Fruit fly (Drosophila melanogaster) whole organism, prepupa: Measurements from ENCODE around the gene Vsp37A.

Experiments used
- Blimp-1 ChIP-seq: fragments of 200-800 bp; sonication (Bioruptor generic); optimal IDR thresholded peaks from 3 replicates; lab custom pipeline; 2017; ENCODE audit warnings: missing biosample characterization, missing genetic modification characterization, mild to moderate bottlenecking, moderate library complexity, missing genetic modification reagents
- CG10631 ChIP-seq: fragments of 200-800 bp; sonication (Bioruptor generic); optimal IDR thresholded peaks from 2 replicates; lab custom pipeline; 2016; ENCODE audit warnings: missing biosample characterization, missing genetic modification characterization
- CG10669 ChIP-seq: fragments of 200-800 bp; sonication (Bioruptor generic); optimal IDR thresholded peaks from 3 replicates; lab custom pipeline; 2018; ENCODE audit warnings: missing biosample characterization, mild to moderate bottlenecking, missing genetic modification characterization, moderate library complexity
- CG11762 ChIP-seq: fragments of 200-800 bp; sonication (Bioruptor generic); optimal IDR thresholded peaks from 3 replicates; lab custom pipeline; 2016; ENCODE audit warnings: missing biosample characterization, missing genetic modification characterization; ENCODE audit not compliant: insufficient read depth
- CG11902 ChIP-seq: fragments of 200-800 bp; sonication (Bioruptor generic); optimal IDR thresholded peaks from 3 replicates; lab custom pipeline; 2016; ENCODE audit warnings: missing biosample characterization, missing genetic modification characterization
- CG1621 ChIP-seq: fragments of 200-800 bp; sonication (Bioruptor generic); optimal IDR thresholded peaks from 3 replicates; lab custom pipeline; 2018; ENCODE audit warnings: missing biosample characterization, mild to moderate bottlenecking, missing genetic modification characterization
- CG16779 ChIP-seq: fragments of 200-800 bp; sonication (Bioruptor generic); optimal IDR thresholded peaks from 3 replicates; lab custom pipeline; 2017; ENCODE audit warnings: missing biosample characterization, mild to moderate bottlenecking, missing genetic modification characterization
- CG3032 ChIP-seq: fragments of 200-800 bp; optimal IDR thresholded peaks from 2 replicates; lab custom pipeline; 2019; ENCODE audit warnings: missing biosample characterization, mild to moderate bottlenecking, missing genetic modification characterization, moderate library complexity
- CG31627 ChIP-seq: fragments of 200-800 bp; sonication (Bioruptor generic); optimal IDR thresholded peaks from 3 replicates; lab custom pipeline; 2016; ENCODE audit warnings: missing biosample characterization, missing genetic modification characterization
- CG34406 ChIP-seq: fragments of 200-800 bp; sonication (Bioruptor generic); optimal IDR thresholded peaks from 3 replicates; lab custom pipeline; 2016; ENCODE audit warnings: missing biosample characterization, missing genetic modification characterization
- CG3919 ChIP-seq: fragments of 200-800 bp; sonication (Bioruptor generic); optimal IDR thresholded peaks from 3 replicates; lab custom pipeline; 2016; ENCODE audit warnings: missing biosample characterization, missing genetic modification characterization
- CG4318 ChIP-seq: fragments of 200-800 bp; sonication (Bioruptor generic); optimal IDR thresholded peaks from 3 replicates; lab custom pipeline; 2017; ENCODE audit warnings: missing biosample characterization, mild to moderate bottlenecking, missing genetic modification characterization
- CG6163 ChIP-seq: fragments of 200-800 bp; sonication (Bioruptor generic); IDR thresholded peaks from 3 replicates; pipeline ENCODE4 v1.3.6; 2022; ENCODE audit warnings: missing biosample characterization, missing genetic modification characterization
- CG6792 ChIP-seq: fragments of 200-800 bp; sonication (Bioruptor generic); optimal IDR thresholded peaks from 3 replicates; lab custom pipeline; 2016; ENCODE audit warnings: missing biosample characterization, missing genetic modification characterization
- CG6854 ChIP-seq: fragments of 200-800 bp; sonication (Bioruptor generic); optimal IDR thresholded peaks from 2 replicates; lab custom pipeline; 2017; ENCODE audit warnings: missing biosample characterization, mild to moderate bottlenecking, missing genetic modification characterization
- CG8119 ChIP-seq: fragments of 200-800 bp; sonication (Bioruptor generic); IDR thresholded peaks from 3 replicates; pipeline ENCODE4 v1.3.6; 2022; ENCODE audit warnings: missing biosample characterization, missing genetic modification characterization
- CG8319 ChIP-seq: fragments of 200-800 bp; sonication (Bioruptor generic); optimal IDR thresholded peaks from 3 replicates; lab custom pipeline; 2016; ENCODE audit warnings: missing biosample characterization, missing genetic modification characterization
- CG8632 ChIP-seq: fragments of 200-800 bp; sonication (Bioruptor generic); optimal IDR thresholded peaks from 3 replicates; lab custom pipeline; 2016; ENCODE audit warnings: missing biosample characterization, missing genetic modification characterization
- Eip78C ChIP-seq: fragments of 200-800 bp; sonication (Bioruptor generic); peaks from one replicate; lab custom pipeline; 2016; ENCODE audit warnings: missing biosample characterization, missing genetic modification characterization
- Ets21C ChIP-seq: fragments of 200-800 bp; sonication (Bioruptor generic); optimal IDR thresholded peaks from 3 replicates; lab custom pipeline; 2016; ENCODE audit warnings: missing biosample characterization, missing genetic modification characterization
- Ets96B ChIP-seq: fragments of 200-800 bp; optimal IDR thresholded peaks from 2 replicates; lab custom pipeline; 2019; ENCODE audit warnings: missing biosample characterization, mild to moderate bottlenecking, missing genetic modification characterization, moderate library complexity
- Gug ChIP-seq: fragments of 200-800 bp; sonication (Bioruptor generic); IDR thresholded peaks from 2 replicates; pipeline ENCODE4 v1.3.6; 2022; ENCODE audit warnings: missing biosample characterization, missing genetic modification characterization
- Hr38 ChIP-seq: sonication (Bioruptor generic); optimal IDR thresholded peaks from 2 replicates; lab custom pipeline; 2016; ENCODE audit warnings: missing biosample characterization, missing genetic modification characterization
- Met ChIP-seq: fragments of 200-800 bp; sonication (Bioruptor generic); optimal IDR thresholded peaks from 3 replicates; lab custom pipeline; 2016; ENCODE audit warnings: missing biosample characterization, missing genetic modification characterization
- OdsH ChIP-seq: fragments of 200-800 bp; sonication (Bioruptor generic); optimal IDR thresholded peaks from 3 replicates; lab custom pipeline; 2016; ENCODE audit warnings: missing biosample characterization, missing genetic modification characterization
- Smox ChIP-seq: fragments of 200-800 bp; sonication (Bioruptor generic); optimal IDR thresholded peaks from 3 replicates; lab custom pipeline; 2016; ENCODE audit warnings: missing biosample characterization, missing genetic modification characterization
- Sox102F ChIP-seq: fragments of 200-800 bp; sonication (Bioruptor generic); optimal IDR thresholded peaks from 2 replicates; lab custom pipeline; 2016; ENCODE audit warnings: missing biosample characterization, mild to moderate bottlenecking, missing genetic modification characterization
- Sox14 ChIP-seq: fragments of 200-800 bp; sonication (Bioruptor generic); optimal IDR thresholded peaks from 3 replicates; lab custom pipeline; 2016; ENCODE audit warnings: missing biosample characterization, missing genetic modification characterization
- Sox15 ChIP-seq: fragments of 200-800 bp; sonication (Bioruptor generic); optimal IDR thresholded peaks from 3 replicates; lab custom pipeline; 2016; ENCODE audit warnings: missing biosample characterization, missing genetic modification characterization
- achi ChIP-seq: fragments of 200-800 bp; sonication (Bioruptor generic); optimal IDR thresholded peaks from 3 replicates; lab custom pipeline; 2016; ENCODE audit warnings: missing biosample characterization, missing genetic modification characterization
- cyc ChIP-seq: fragments of 200-800 bp; sonication (Bioruptor generic); optimal IDR thresholded peaks from 3 replicates; lab custom pipeline; 2016; ENCODE audit warnings: missing biosample characterization, missing genetic modification characterization
- dsx ChIP-seq: fragments of 200-800 bp; optimal IDR thresholded peaks from 3 replicates; lab custom pipeline; 2019; ENCODE audit warnings: missing biosample characterization, mild to moderate bottlenecking, missing genetic modification characterization, moderate library complexity; ENCODE audit not compliant: poor library complexity, severe bottlenecking
- eg ChIP-seq: fragments of 200-800 bp; sonication (Bioruptor generic); IDR thresholded peaks from 3 replicates; pipeline ENCODE4 v1.3.6; 2022; ENCODE audit warnings: missing biosample characterization, missing genetic modification characterization
- esn ChIP-seq: fragments of 200-800 bp; sonication (Bioruptor generic); optimal IDR thresholded peaks from 2 replicates; lab custom pipeline; 2016; ENCODE audit warnings: missing biosample characterization, mild to moderate bottlenecking, missing genetic modification characterization, moderate library complexity
- fd59A ChIP-seq: fragments of 200-800 bp; sonication (Bioruptor generic); optimal IDR thresholded peaks from 2 replicates; lab custom pipeline; 2017; ENCODE audit warnings: missing biosample characterization, mild to moderate bottlenecking, missing genetic modification characterization, missing genetic modification reagents
- net ChIP-seq: fragments of 200-800 bp; sonication (Bioruptor generic); optimal IDR thresholded peaks from 3 replicates; lab custom pipeline; 2016; ENCODE audit warnings: missing biosample characterization, missing genetic modification characterization
- pdm3 ChIP-seq: fragments of 200-800 bp; sonication (Bioruptor generic); optimal IDR thresholded peaks from 3 replicates; lab custom pipeline; 2016; ENCODE audit warnings: missing biosample characterization, missing genetic modification characterization
- salr ChIP-seq, 2 experiments: fragments of 200-800 bp; sonication (Bioruptor generic); optimal IDR thresholded peaks; 3 replicates each; lab custom pipeline; 2016 to 2018; ENCODE audit warnings: missing biosample characterization in 2 of 2, missing genetic modification characterization in 2 of 2, mild to moderate bottlenecking in 1 of 2
- spab ChIP-seq: fragments of 200-800 bp; sonication (Bioruptor generic); optimal IDR thresholded peaks from 2 replicates; lab custom pipeline; 2017; ENCODE audit warnings: missing biosample characterization, mild to moderate bottlenecking, missing genetic modification characterization, missing genetic modification reagents
- ss ChIP-seq, 2 experiments: fragments of 200-800 bp; sonication (Bioruptor generic); optimal IDR thresholded peaks; 2 replicates in 1 of 2; 3 replicates in 1 of 2; lab custom pipeline; 2017 to 2018; ENCODE audit warnings: mild to moderate bottlenecking in 2 of 2, missing biosample characterization in 2 of 2, missing genetic modification characterization in 2 of 2, moderate library complexity in 1 of 2
- svp ChIP-seq: fragments of 200-800 bp; sonication (Bioruptor generic); peaks from one replicate; lab custom pipeline; 2016; ENCODE audit warnings: missing biosample characterization, missing genetic modification characterization

The Vsp37A gene

DNA sequence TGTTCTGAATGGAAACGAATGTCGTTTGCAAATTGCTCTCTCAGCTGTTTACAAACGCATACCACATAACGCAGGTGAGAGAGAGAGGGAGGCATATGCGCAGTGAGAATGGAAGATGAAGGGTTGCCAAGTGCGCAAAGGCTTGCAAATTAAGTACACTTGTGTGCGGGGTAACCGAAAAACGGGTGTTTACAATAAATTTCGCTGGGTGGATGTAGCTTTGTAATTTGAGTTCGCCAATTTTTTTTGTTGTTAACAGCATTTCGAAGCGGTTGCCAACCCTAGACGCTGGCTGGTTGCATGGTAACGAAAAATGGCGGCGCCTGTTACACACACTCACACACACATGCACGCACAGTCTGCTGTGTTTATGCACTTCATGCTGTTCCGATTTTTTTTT, 33.6 kb downstream of the Vsp37A start (continued):
- TF ChIP-seq ss (GFP tag; optimal IDR thresholded peaks at IDR 0.05; lab: Kevin White, UChicago), result peak; percentile 93 to 96
- peak; percentile 96 for TF ChIP-seq CG8119 (GFP tag; lab: Robert Waterston, UW)
- peak; percentile 97 for TF ChIP-seq Gug (GFP tag; lab: Robert Waterston, UW)
- TF ChIP-seq CG34406, result peak; percentile 95
- no peak for TF ChIP-seq CG4318 (GFP tag; lab: Kevin White, UChicago)
- peak; percentile 93 for TF ChIP-seq CG6854 (GFP tag; lab: Kevin White, UChicago)
- peak; percentile 92 for TF ChIP-seq Ets96B
- peak; percentile 93 for TF ChIP-seq CG11902 (GFP tag; lab: Kevin White, UChicago)
- peak; percentile 94 for TF ChIP-seq CG10669 (GFP tag; lab: Kevin White, UChicago)
- peak; percentile 96 for TF ChIP-seq Smox (GFP tag; lab: Kevin White, UChicago)
- TF ChIP-seq CG6163 (GFP tag; lab: Robert Waterston, UW), result peak; percentile 99
- peak; percentile 94 for TF ChIP-seq Ets21C (GFP tag; lab: Kevin White, UChicago)
- peak; percentile 96 for TF ChIP-seq CG3919 (GFP tag; lab: Kevin White, UChicago)
- TF ChIP-seq spab (GFP tag; lab: Kevin White, UChicago), result peak; percentile 91
- peak; percentile 94 for TF ChIP-seq CG11762 (GFP tag; lab: Kevin White, UChicago)
- peak; percentile 96 for TF ChIP-seq CG6792 (GFP tag; lab: Kevin White, UChicago)
- TF ChIP-seq CG16779 (tag; lab: Kevin White, UChicago), result peak; percentile 92
- TF ChIP-seq esn (GFP tag; lab: Kevin White, UChicago), result peak; percentile 96
- peak; percentile 97 for TF ChIP-seq pdm3 (GFP tag; lab: Kevin White, UChicago)
- peak; percentile 97 for TF ChIP-seq cyc
- peak; percentile 93 for TF ChIP-seq CG8632 (GFP tag; lab: Kevin White, UChicago)
- peak; percentile 87 for TF ChIP-seq Blimp-1 (GFP tag; lab: Kevin White, UChicago)
- TF ChIP-seq fd59A, result peak; percentile 94
- TF ChIP-seq achi (GFP tag; lab: Kevin White, UChicago), result peak; percentile 95
- TF ChIP-seq CG31627, result peak; percentile 97
- peak; percentile 82 to 92 for TF ChIP-seq salr (GFP tag; optimal IDR thresholded peaks at IDR 0.05; lab: Kevin White, UChicago)
- TF ChIP-seq Hr38 (GFP tag; lab: Kevin White, UChicago), result peak; percentile 86
- TF ChIP-seq CG10631, result peak; percentile 92
- TF ChIP-seq svp (GFP tag; lab: Kevin White, UChicago), result peak; percentile 98
- peak; percentile 97 for TF ChIP-seq net (GFP tag; lab: Kevin White, UChicago)
- TF ChIP-seq Sox15, result peak; percentile 93
- peak; percentile 96 for TF ChIP-seq CG1621 (tag; lab: Kevin White, UChicago)

DNA sequence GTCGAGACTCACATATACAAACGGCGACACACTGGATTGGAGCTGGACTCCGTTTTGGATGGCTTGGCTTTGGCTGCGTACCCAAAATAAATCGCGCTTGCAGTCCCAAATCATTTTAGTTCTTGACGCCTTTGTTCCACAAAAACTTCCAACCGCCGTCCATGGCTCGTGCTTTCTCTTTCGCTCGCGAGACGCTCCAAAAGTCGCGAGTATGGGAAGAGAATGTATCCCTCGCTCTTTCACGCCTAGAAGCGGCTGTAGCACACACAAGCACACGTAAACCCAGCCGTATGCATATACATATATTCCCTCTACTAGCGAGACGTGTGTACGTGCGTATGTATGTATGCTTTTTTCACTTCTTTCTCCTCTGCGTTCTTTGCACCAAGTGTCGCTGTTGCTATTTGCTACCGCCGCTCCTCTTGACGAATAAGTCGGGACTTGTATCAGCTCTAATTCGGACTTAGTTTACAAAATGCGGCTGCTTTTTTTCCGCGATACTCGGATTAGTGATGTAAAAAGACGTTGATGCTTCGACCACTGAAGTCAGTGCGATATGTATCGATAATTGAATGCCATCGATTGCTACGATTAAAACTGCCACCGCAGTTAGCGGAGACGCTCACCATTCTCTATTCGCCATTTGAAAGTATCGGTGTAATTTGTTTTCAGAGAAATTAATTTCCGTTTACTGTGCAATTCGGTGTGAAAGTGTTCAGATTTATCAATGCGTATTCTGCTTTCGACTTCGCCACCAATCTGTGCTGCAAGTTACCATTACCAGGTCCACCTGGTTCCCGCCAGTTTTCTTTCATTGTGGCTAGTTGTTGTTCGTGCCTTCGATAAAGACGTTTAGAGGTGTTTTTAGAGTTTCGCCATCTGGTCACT, 34.4 kb downstream of the Vsp37A start, which contains the start of the genes Hmt4-20 and SkpA:
Gene Hmt4-20 (minus strand): TSS at position 542 of the 888 bp plus-strand sequence.
Gene SkpA (plus strand): TSS at position 623 of the 888 bp plus-strand sequence.
- TF ChIP-seq eg (0 out of 3 replicates have a peak, but pooled peaks have one; percentile 6), fd59A (no peak), Sox102F (GFP tag; lab: Kevin White, UChicago) (no peak), dsx (GFP tag; lab: Kevin White, UChicago) (no peak), Met (GFP tag; lab: Kevin White, UChicago) (no peak), Blimp-1 (GFP tag; lab: Kevin White, UChicago) (no peak), svp (GFP tag; lab: Kevin White, UChicago) (peak; percentile 55), Sox14 (GFP tag; lab: Kevin White, UChicago) (peak; percentile 4), Eip78C (GFP tag; lab: Kevin White, UChicago) (peak; percentile 53), Ets96B (no peak), CG3919 (GFP tag; lab: Kevin White, UChicago) (no peak), CG31627 (no peak), OdsH (GFP tag; lab: Kevin White, UChicago) (no peak), CG8319 (GFP tag; lab: Kevin White, UChicago) (no peak), CG6163 (GFP tag; lab: Robert Waterston, UW) (peak; percentile 43; the same call in 1 of the 3 replicates), ss (GFP tag; optimal IDR thresholded peaks at IDR 0.05; lab: Kevin White, UChicago) (no peak), CG3032 (no peak)
- TF ChIP-seq, all 60 proteins: peak for 5
